Worm (Caenorhabditis elegans) whole organism, L1 larva: ENCODE data around the gene dhs-18.

Experiments used
- C34B4.2 ChIP-seq: sonication (generic microtip); optimal IDR thresholded peaks from 2 replicates; lab custom pipeline; 2017; ENCODE audit warnings: mild to moderate bottlenecking, missing genetic modification characterization, missing compliant biosample characterization
- F16B12.6 ChIP-seq: fragments of 150-350 bp; optimal IDR thresholded peaks from 2 replicates; lab custom pipeline; 2014; ENCODE audit warnings: missing biosample characterization, missing genetic modification characterization
- Y116A8C.19 ChIP-seq: sonication (generic microtip); optimal IDR thresholded peaks from 2 replicates; lab custom pipeline; 2016; ENCODE audit warnings: missing compliant biosample characterization, missing genetic modification characterization, borderline replicate concordance
- aha-1 ChIP-seq: fragments of 150-350 bp; optimal IDR thresholded peaks from 2 replicates; lab custom pipeline; 2014; ENCODE audit warnings: missing biosample characterization, missing genetic modification characterization
- ceh-63 ChIP-seq: fragments of 200-800 bp; sonication (Bioruptor generic); optimal IDR thresholded peaks from 2 replicates; lab custom pipeline; 2018; ENCODE audit warnings: mild to moderate bottlenecking, missing genetic modification characterization, missing compliant biosample characterization
- ceh-8 ChIP-seq: fragments of 200-800 bp; sonication (Bioruptor generic); optimal IDR thresholded peaks from 2 replicates; lab custom pipeline; 2018; ENCODE audit warnings: mild to moderate bottlenecking, missing genetic modification characterization, moderate library complexity, missing compliant biosample characterization
- ceh-90 ChIP-seq: sonication (generic microtip); optimal IDR thresholded peaks from 2 replicates; lab custom pipeline; 2016; ENCODE audit warnings: missing genetic modification characterization, missing compliant biosample characterization
- ces-1 ChIP-seq: fragments of 150-350 bp; optimal IDR thresholded peaks from 2 replicates; lab custom pipeline; 2014; ENCODE audit warnings: missing biosample characterization, missing genetic modification reagents, missing genetic modification characterization
- dsc-1 ChIP-seq: sonication (generic microtip); optimal IDR thresholded peaks from 2 replicates; lab custom pipeline; 2016; ENCODE audit warnings: mild to moderate bottlenecking, missing genetic modification characterization, missing compliant biosample characterization
- efl-1 ChIP-seq, 4 experiments: fragments of 150-350 bp; optimal IDR thresholded peaks in 3 of 4; peaks in 1 of 4; 1 replicate in 1 of 4; 2 replicates in 3 of 4; lab custom pipeline; 2014; ENCODE audit warnings: missing biosample characterization in 2 of 4, missing genetic modification characterization in 2 of 4, missing genetic modification reagents in 2 of 4
- efl-3 ChIP-seq: fragments of 200-800 bp; sonication (Bioruptor generic); optimal IDR thresholded peaks from 2 replicates; lab custom pipeline; 2018; ENCODE audit warnings: mild to moderate bottlenecking, missing genetic modification characterization, missing compliant biosample characterization
- egl-13 ChIP-seq: sonication (generic microtip); optimal IDR thresholded peaks from 2 replicates; lab custom pipeline; 2016; ENCODE audit warnings: missing genotype, missing genetic modification reagents, missing genetic modification characterization, missing compliant biosample characterization
- elt-2 ChIP-seq: sonication (generic microtip); optimal IDR thresholded peaks from 2 replicates; lab custom pipeline; 2016; ENCODE audit warnings: missing genetic modification characterization, mild to moderate bottlenecking, inconsistent platforms, missing compliant biosample characterization, missing genetic modification reagents
- fkh-4 ChIP-seq: sonication (generic microtip); optimal IDR thresholded peaks from 2 replicates; lab custom pipeline; 2016; ENCODE audit warnings: missing compliant biosample characterization, missing genetic modification characterization, borderline replicate concordance
- fkh-8 ChIP-seq: sonication (generic microtip); optimal IDR thresholded peaks from 2 replicates; lab custom pipeline; 2016; ENCODE audit warnings: mild to moderate bottlenecking, missing genetic modification characterization, missing compliant biosample characterization
- hlh-17 ChIP-seq: fragments of 200-800 bp; sonication (Bioruptor generic); optimal IDR thresholded peaks from 2 replicates; lab custom pipeline; 2018; ENCODE audit warnings: missing genetic modification characterization, mild to moderate bottlenecking, missing compliant biosample characterization, moderate library complexity, borderline replicate concordance
- hpl-2 ChIP-seq: fragments of 150-350 bp; optimal IDR thresholded peaks from 2 replicates; lab custom pipeline; 2014; ENCODE audit warnings: missing biosample characterization, missing genetic modification reagents, missing genetic modification characterization
- irx-1 ChIP-seq: sonication (generic microtip); optimal IDR thresholded peaks from 2 replicates; lab custom pipeline; 2016; ENCODE audit warnings: missing genetic modification characterization, missing compliant biosample characterization
- lin-15B ChIP-seq: fragments of 150-350 bp; sonication (generic microtip); optimal IDR thresholded peaks from 3 replicates; lab custom pipeline; 2014; ENCODE audit warnings: missing biosample characterization, missing genetic modification characterization
- lin-39 ChIP-seq: fragments of 150-350 bp; optimal IDR thresholded peaks from 2 replicates; lab custom pipeline; 2014; ENCODE audit warnings: missing biosample characterization, missing genetic modification reagents, missing genetic modification characterization
- lir-3 ChIP-seq: sonication (generic microtip); optimal IDR thresholded peaks from 2 replicates; lab custom pipeline; 2016; ENCODE audit warnings: mild to moderate bottlenecking, missing genetic modification characterization, moderate library complexity, missing compliant biosample characterization; ENCODE audit not compliant: poor library complexity
- mdl-1 ChIP-seq, 2 experiments: fragments of 150-350 bp; optimal IDR thresholded peaks; 2 replicates each; lab custom pipeline; 2014 to 2017; ENCODE audit warnings: missing biosample characterization in 2 of 2, missing genetic modification characterization in 2 of 2, inconsistent platforms in 1 of 2
- mef-2 ChIP-seq: fragments of 150-350 bp; optimal IDR thresholded peaks from 2 replicates; lab custom pipeline; 2014; ENCODE audit warnings: missing biosample characterization, missing genetic modification characterization
- mep-1 ChIP-seq: fragments of 150-350 bp; optimal IDR thresholded peaks from 2 replicates; lab custom pipeline; 2014; ENCODE audit warnings: missing biosample characterization, missing genetic modification characterization
- nhr-11 ChIP-seq: fragments of 150-350 bp; optimal IDR thresholded peaks from 2 replicates; lab custom pipeline; 2014; ENCODE audit warnings: missing biosample characterization, missing genetic modification characterization
- nhr-19 ChIP-seq: fragments of 200-800 bp; sonication (Bioruptor generic); conservative IDR thresholded peaks from 2 replicates; pipeline ENCODE4 v1.3.6; 2022; ENCODE audit warnings: missing genetic modification characterization, missing compliant biosample characterization
- nhr-47 ChIP-seq: sonication (generic microtip); optimal IDR thresholded peaks from 2 replicates; lab custom pipeline; 2016; ENCODE audit warnings: mild to moderate bottlenecking, missing genetic modification characterization, moderate library complexity, missing compliant biosample characterization
- nhr-71 ChIP-seq: sonication (generic microtip); optimal IDR thresholded peaks from 2 replicates; lab custom pipeline; 2016; ENCODE audit warnings: mild to moderate bottlenecking, missing genetic modification characterization, moderate library complexity, missing compliant biosample characterization
- nhr-76 ChIP-seq: sonication (generic microtip); optimal IDR thresholded peaks from 2 replicates; lab custom pipeline; 2017; ENCODE audit warnings: missing biosample characterization, missing genetic modification characterization
- pax-3 ChIP-seq: fragments of 200-800 bp; sonication (Bioruptor generic); optimal IDR thresholded peaks from 2 replicates; lab custom pipeline; 2018; ENCODE audit warnings: mild to moderate bottlenecking, missing genetic modification characterization, moderate library complexity, missing compliant biosample characterization
- pqm-1 ChIP-seq: sonication (generic microtip); optimal IDR thresholded peaks from 3 replicates; lab custom pipeline; 2017; ENCODE audit warnings: missing biosample characterization, missing genetic modification characterization
- rnt-1 ChIP-seq: sonication (generic microtip); optimal IDR thresholded peaks from 2 replicates; lab custom pipeline; 2016; ENCODE audit warnings: mild to moderate bottlenecking, missing genetic modification characterization, moderate library complexity, missing compliant biosample characterization
- skn-1 ChIP-seq: fragments of 150-350 bp; optimal IDR thresholded peaks from 2 replicates; lab custom pipeline; 2014; ENCODE audit warnings: missing biosample characterization, missing genetic modification characterization
- snpc-4 ChIP-seq: fragments of 150-350 bp; optimal IDR thresholded peaks from 2 replicates; lab custom pipeline; 2014; ENCODE audit warnings: missing biosample characterization, missing genetic modification characterization
- sup-37 ChIP-seq: fragments of 200-800 bp; sonication (Bioruptor generic); optimal IDR thresholded peaks from 2 replicates; lab custom pipeline; 2018; ENCODE audit warnings: mild to moderate bottlenecking, missing genetic modification characterization, missing compliant biosample characterization
- swsn-7 ChIP-seq: sonication (generic microtip); optimal IDR thresholded peaks from 2 replicates; lab custom pipeline; 2016; ENCODE audit warnings: missing genetic modification characterization, missing compliant biosample characterization
- unc-30 ChIP-seq: sonication (generic microtip); optimal IDR thresholded peaks from 2 replicates; lab custom pipeline; 2017; ENCODE audit warnings: missing biosample characterization, missing genetic modification characterization
- unc-62 ChIP-seq: fragments of 150-350 bp; optimal IDR thresholded peaks from 2 replicates; lab custom pipeline; 2014; ENCODE audit warnings: missing biosample characterization, missing genetic modification reagents, missing genetic modification characterization
- unc-98 ChIP-seq: fragments of 200-800 bp; sonication (Bioruptor generic); IDR thresholded peaks from 2 replicates; pipeline ENCODE4 v1.3.6; 2022; ENCODE audit warnings: missing genetic modification characterization, missing compliant biosample characterization
- xbp-1 ChIP-seq: sonication (generic microtip); optimal IDR thresholded peaks from 2 replicates; lab custom pipeline; 2016; ENCODE audit warnings: missing genetic modification characterization, missing compliant biosample characterization
- zip-4 ChIP-seq: fragments of 200-800 bp; sonication (Bioruptor generic); optimal IDR thresholded peaks from 2 replicates; lab custom pipeline; 2018; ENCODE audit warnings: mild to moderate bottlenecking, missing genetic modification characterization, moderate library complexity, missing compliant biosample characterization
- ztf-4 ChIP-seq: fragments of 150-350 bp; optimal IDR thresholded peaks from 2 replicates; lab custom pipeline; 2014; ENCODE audit warnings: missing biosample characterization, missing genetic modification characterization

Gene dhs-18

ce11 chrV:11039379-11039954 lies 7.2 kb downstream of the dhs-18 start, which contains the start of gene pak-2 (continued):
- no peak for TF ChIP-seq sup-37 (GFP tag; lab: Kevin White, UChicago)
- no peak for TF ChIP-seq aha-1 (tag; lab: Kevin White, UChicago)
- TF ChIP-seq efl-3 (GFP tag; lab: Kevin White, UChicago): no peak
- TF ChIP-seq pax-3 (tag; lab: Kevin White, UChicago): peak; percentile 94
- peak; percentile 71 for TF ChIP-seq mep-1 (tag; lab: Kevin White, UChicago)
- TF ChIP-seq nhr-11 (tag; lab: Kevin White, UChicago): no peak
- peak; percentile 71 for TF ChIP-seq egl-13 (tag; lab: Kevin White, UChicago)
- TF ChIP-seq swsn-7 (tag; lab: Kevin White, UChicago): peak; percentile 80
- peak; percentile 62 for TF ChIP-seq irx-1 (tag; lab: Kevin White, UChicago)
- no peak for TF ChIP-seq mef-2 (tag; lab: Kevin White, UChicago)
- peak; percentile 87 for TF ChIP-seq ceh-63
- peak; percentile 43 for TF ChIP-seq lin-15B
- TF ChIP-seq F16B12.6 (tag; lab: Kevin White, UChicago): no peak
- peak; percentile 85 for TF ChIP-seq dsc-1 (tag; lab: Kevin White, UChicago)
- no peak for TF ChIP-seq ces-1 (GFP tag; lab: Kevin White, UChicago)
- TF ChIP-seq nhr-19 (GFP tag; lab: Robert Waterston, UW): peak; percentile 80
- peak; percentile 90 for TF ChIP-seq nhr-47 (tag; lab: Kevin White, UChicago)
- TF ChIP-seq hpl-2 (GFP tag; lab: Kevin White, UChicago): peak; percentile 63
- no peak for TF ChIP-seq hlh-17 (GFP tag; lab: Kevin White, UChicago)
- TF ChIP-seq rnt-1 (tag; lab: Kevin White, UChicago): peak; percentile 88
- TF ChIP-seq Y116A8C.19: no peak
- peak; percentile 37 for TF ChIP-seq lin-39 (tag; lab: Kevin White, UChicago)
- peak; percentile 83 for TF ChIP-seq xbp-1 (tag; lab: Kevin White, UChicago)
- TF ChIP-seq unc-30 (tag; lab: Kevin White, UChicago): no peak
- peak in 1 of 2 experiments; percentile 18 for TF ChIP-seq mdl-1 (tag; optimal IDR thresholded peaks at IDR 0.05; lab: Kevin White, UChicago)
- no peak for TF ChIP-seq unc-62
- no peak for TF ChIP-seq pqm-1
- TF ChIP-seq nhr-71 (tag; lab: Kevin White, UChicago): peak; percentile 93
- peak; percentile 78 to 84 for TF ChIP-seq efl-1 (optimal IDR thresholded peaks at IDR 0.05; lab: Kevin White, UChicago)
- peak; percentile 69 to 96 for TF ChIP-seq efl-1 (GFP tag; optimal IDR thresholded peaks at IDR 0.05 in 1 of 2; lab: Kevin White, UChicago)
- TF ChIP-seq nhr-76 (tag; lab: Kevin White, UChicago): no peak
- TF ChIP-seq unc-98 (GFP tag; lab: Robert Waterston, UW): peak; percentile 76; the same call in 1 of the 2 replicates
- TF ChIP-seq C34B4.2 (tag; lab: Kevin White, UChicago): no peak
- TF ChIP-seq elt-2: peak; percentile 58
- TF ChIP-seq ceh-8 (GFP tag; lab: Kevin White, UChicago): no peak
- peak; percentile 85 for TF ChIP-seq fkh-4 (tag; lab: Kevin White, UChicago)
- peak; percentile 37 for TF ChIP-seq snpc-4 (tag; lab: Kevin White, UChicago)
- TF ChIP-seq skn-1 (tag; lab: Kevin White, UChicago): peak; percentile 38
- TF ChIP-seq fkh-8 (tag; lab: Kevin White, UChicago): peak; percentile 85
- no peak for TF ChIP-seq zip-4
- TF ChIP-seq ceh-90: peak; percentile 64
- no peak for TF ChIP-seq ztf-4 (tag; lab: Kevin White, UChicago)
- peak; percentile 90 for TF ChIP-seq lir-3 (tag; lab: Kevin White, UChicago)
